Worm (Caenorhabditis elegans): ENCODE data around the gene C18B2.5.

ce11 chrX:3644796-3645195 lies 33.9 kb upstream of the C18B2.5 start, which contains the start of gene tmem-24:
- no peak for TF ChIP-seq flt-1 (GFP tag; IDR thresholded peaks at IDR 0.05)
- no peak for TF ChIP-seq ama-1 (optimal IDR thresholded peaks at IDR 0.05)
- no peak for TF ChIP-seq ceh-36 (tag; optimal IDR thresholded peaks at IDR 0.05)
- no peak for TF ChIP-seq ets-7 (tag; optimal IDR thresholded peaks at IDR 0.05)
- no peak for TF ChIP-seq scrt-1 (GFP tag; IDR thresholded peaks at IDR 0.05)
- TF ChIP-seq hnd-1 (tag; optimal IDR thresholded peaks at IDR 0.05) = no peak
- no peak for TF ChIP-seq tra-4 (tag; optimal IDR thresholded peaks at IDR 0.05)
- no peak for TF ChIP-seq hmbx-1 (tag; optimal IDR thresholded peaks at IDR 0.05)
- no peak for TF ChIP-seq ceh-13 (GFP tag; optimal IDR thresholded peaks at IDR 0.05)
- TF ChIP-seq F13C5.2 (tag; optimal IDR thresholded peaks at IDR 0.05) = no peak

All from whole organism, early embryonic.